Worm (Caenorhabditis elegans) whole organism, young adult: ENCODE measurements around the gene nlp-23.

ENCODE experiments used
- B0261.1 ChIP-seq: sonication (generic microtip); optimal IDR thresholded peaks from 2 replicates; lab custom pipeline; 2016; ENCODE audit warnings: mild to moderate bottlenecking, missing genetic modification characterization, moderate library complexity, missing compliant biosample characterization
- F10E7.11 ChIP-seq: sonication (generic microtip); optimal IDR thresholded peaks from 2 replicates; lab custom pipeline; 2017; ENCODE audit warnings: mild to moderate bottlenecking, missing genetic modification characterization, moderate library complexity, missing compliant biosample characterization
- F37B4.10 ChIP-seq: fragments of 200-800 bp; sonication (Bioruptor generic); IDR thresholded peaks from 2 replicates; pipeline ENCODE4 v1.3.6; 2022; ENCODE audit warnings: missing genetic modification characterization, missing compliant biosample characterization
- F52B5.7 ChIP-seq: sonication (generic microtip); optimal IDR thresholded peaks from 2 replicates; lab custom pipeline; 2016; ENCODE audit warnings: mild to moderate bottlenecking, missing genetic modification characterization, missing compliant biosample characterization
- K11D2.4 ChIP-seq: fragments of 200-800 bp; sonication (Bioruptor generic); IDR thresholded peaks from 2 replicates; pipeline ENCODE4 v1.3.6; 2022; ENCODE audit warnings: missing genetic modification reagents, missing genetic modification characterization, missing compliant biosample characterization
- Y53G8AR.9 ChIP-seq: fragments of 200-800 bp; sonication (Bioruptor generic); conservative IDR thresholded peaks from 2 replicates; pipeline ENCODE4 v1.3.6; 2022; ENCODE audit warnings: missing genetic modification reagents, missing genetic modification characterization, missing compliant biosample characterization
- Y67H2A.10 ChIP-seq: fragments of 200-800 bp; sonication (Bioruptor generic); conservative IDR thresholded peaks from 2 replicates; pipeline ENCODE4 v1.3.6; 2022; ENCODE audit warnings: missing genetic modification reagents, missing genetic modification characterization, missing compliant biosample characterization
- Y79H2A.3 ChIP-seq: fragments of 200-800 bp; sonication (Bioruptor generic); conservative IDR thresholded peaks from 2 replicates; pipeline ENCODE4 v1.3.6; 2022; ENCODE audit warnings: missing genetic modification reagents, missing genetic modification characterization, missing compliant biosample characterization
- Y95B8A.8 ChIP-seq: fragments of 200-800 bp; sonication (Bioruptor generic); IDR thresholded peaks from 2 replicates; pipeline ENCODE4 v1.3.6; 2022; ENCODE audit warnings: missing genetic modification reagents, missing genetic modification characterization, missing compliant biosample characterization
- ama-1 ChIP-seq, 3 experiments: fragments of 150-350 bp in 1 of 3; sonication (generic microtip) in 2 of 3; optimal IDR thresholded peaks; 2 replicates each; lab custom pipeline; 2014 to 2018; ENCODE audit warnings: missing biosample characterization in 2 of 3, missing genetic modification characterization in 2 of 3, missing genetic modification reagents in 2 of 3
- atf-7 ChIP-seq: sonication (generic microtip); optimal IDR thresholded peaks from 2 replicates; lab custom pipeline; 2017; ENCODE audit warnings: mild to moderate bottlenecking, missing genetic modification characterization, missing compliant biosample characterization
- attf-6 ChIP-seq: fragments of 200-800 bp; sonication (Bioruptor generic); IDR thresholded peaks from 2 replicates; pipeline ENCODE4 v1.3.6; 2022; ENCODE audit warnings: missing genetic modification reagents, missing genetic modification characterization, missing compliant biosample characterization
- bed-1 ChIP-seq: fragments of 200-800 bp; sonication (Bioruptor generic); IDR thresholded peaks from 2 replicates; pipeline ENCODE4 v1.3.6; 2022; ENCODE audit warnings: missing genetic modification reagents, missing genetic modification characterization, missing compliant biosample characterization
- ccch-3 ChIP-seq: fragments of 200-800 bp; sonication (Bioruptor generic); optimal IDR thresholded peaks from 2 replicates; lab custom pipeline; 2018; ENCODE audit warnings: mild to moderate bottlenecking, missing genetic modification characterization, missing compliant biosample characterization
- ceh-27 ChIP-seq: fragments of 200-800 bp; sonication (Bioruptor generic); optimal IDR thresholded peaks from 2 replicates; lab custom pipeline; 2018; ENCODE audit warnings: mild to moderate bottlenecking, missing genetic modification characterization, moderate library complexity, missing compliant biosample characterization
- ceh-91 ChIP-seq: fragments of 200-800 bp; sonication (Bioruptor generic); IDR thresholded peaks from 2 replicates; pipeline ENCODE4 v1.3.6; 2022; ENCODE audit warnings: missing genetic modification reagents, missing genetic modification characterization, missing compliant biosample characterization
- dox-1 ChIP-seq: fragments of 200-800 bp; sonication (Bioruptor generic); IDR thresholded peaks from 2 replicates; pipeline ENCODE4 v1.3.6; 2022; ENCODE audit warnings: missing genetic modification reagents, missing genetic modification characterization, missing compliant biosample characterization
- dpl-1 ChIP-seq: fragments of 150-350 bp; optimal IDR thresholded peaks from 2 replicates; lab custom pipeline; 2014; ENCODE audit warnings: missing biosample characterization, missing genetic modification reagents, missing genetic modification characterization
- efl-1 ChIP-seq: fragments of 150-350 bp; optimal IDR thresholded peaks from 2 replicates; lab custom pipeline; 2014; ENCODE audit warnings: missing biosample characterization, missing genetic modification reagents, missing genetic modification characterization
- egrh-3 ChIP-seq: fragments of 200-800 bp; sonication (Bioruptor generic); IDR thresholded peaks from 2 replicates; pipeline ENCODE4 v1.3.6; 2022; ENCODE audit warnings: missing genetic modification reagents, missing genetic modification characterization, missing compliant biosample characterization
- ekl-4 ChIP-seq: fragments of 200-800 bp; sonication (Bioruptor generic); IDR thresholded peaks from 2 replicates; pipeline ENCODE4 v1.3.6; 2022; ENCODE audit warnings: missing genetic modification reagents, missing genetic modification characterization, missing compliant biosample characterization
- fkh-3 ChIP-seq: sonication (generic microtip); optimal IDR thresholded peaks from 2 replicates; lab custom pipeline; 2016; ENCODE audit warnings: mild to moderate bottlenecking, missing genetic modification characterization, missing compliant biosample characterization
- him-1 ChIP-seq: sonication (generic microtip); optimal IDR thresholded peaks from 2 replicates; lab custom pipeline; 2016; ENCODE audit warnings: missing genotype, missing genetic modification reagents, missing genetic modification characterization, missing compliant biosample characterization
- hmg-1.2 ChIP-seq: fragments of 200-800 bp; sonication (Bioruptor generic); IDR thresholded peaks from 2 replicates; pipeline ENCODE4 v1.3.6; 2022; ENCODE audit warnings: missing genetic modification reagents, missing genetic modification characterization, missing compliant biosample characterization
- hrde-1 ChIP-seq: sonication (generic microtip); optimal IDR thresholded peaks from 2 replicates; lab custom pipeline; 2016; ENCODE audit warnings: missing genetic modification characterization, mild to moderate bottlenecking, missing compliant biosample characterization, moderate library complexity, missing genotype, missing genetic modification reagents, borderline replicate concordance
- hsf-1 ChIP-seq: fragments of 200-800 bp; sonication (Bioruptor generic); IDR thresholded peaks from 2 replicates; pipeline ENCODE4 v1.3.6; 2022; ENCODE audit warnings: missing genetic modification reagents, missing genetic modification characterization, missing compliant biosample characterization
- lag-1 ChIP-seq: fragments of 200-800 bp; sonication (Bioruptor generic); IDR thresholded peaks from 2 replicates; pipeline ENCODE4 v1.3.6; 2022; ENCODE audit warnings: missing genetic modification reagents, missing genetic modification characterization, missing compliant biosample characterization
- lin-40 ChIP-seq: sonication (generic microtip); optimal IDR thresholded peaks from 2 replicates; lab custom pipeline; 2016; ENCODE audit warnings: missing genetic modification characterization, mild to moderate bottlenecking, missing compliant biosample characterization, missing genotype, missing genetic modification reagents
- lin-54 ChIP-seq: fragments of 200-800 bp; sonication (Bioruptor generic); optimal IDR thresholded peaks from 2 replicates; lab custom pipeline; 2018; ENCODE audit warnings: mild to moderate bottlenecking, missing genetic modification characterization, missing compliant biosample characterization
- madf-10 ChIP-seq: sonication (generic microtip); optimal IDR thresholded peaks from 2 replicates; lab custom pipeline; 2016; ENCODE audit warnings: mild to moderate bottlenecking, missing genetic modification characterization, missing compliant biosample characterization
- madf-6 ChIP-seq: fragments of 200-800 bp; sonication (Bioruptor generic); IDR thresholded peaks from 2 replicates; pipeline ENCODE4 v1.3.6; 2022; ENCODE audit warnings: missing genetic modification reagents, missing genetic modification characterization, missing compliant biosample characterization
- madf-8 ChIP-seq: fragments of 200-800 bp; sonication (Bioruptor generic); conservative IDR thresholded peaks from 2 replicates; pipeline ENCODE4 v1.3.6; 2022; ENCODE audit warnings: missing genetic modification reagents, missing genetic modification characterization, missing compliant biosample characterization
- mxl-1 ChIP-seq: sonication (generic microtip); optimal IDR thresholded peaks from 2 replicates; lab custom pipeline; 2016; ENCODE audit warnings: missing genetic modification characterization, missing compliant biosample characterization
- nfya-1 ChIP-seq: sonication (generic microtip); optimal IDR thresholded peaks from 2 replicates; lab custom pipeline; 2017; ENCODE audit warnings: antibody characterized with exemption, missing compliant biosample characterization, missing genetic modification characterization, borderline replicate concordance; ENCODE audit not compliant: insufficient read depth
- nfyb-1 ChIP-seq: fragments of 200-800 bp; sonication (Bioruptor generic); IDR thresholded peaks from 2 replicates; pipeline ENCODE4 v1.3.6; 2022; ENCODE audit warnings: missing genetic modification reagents, missing genetic modification characterization, missing compliant biosample characterization
- nhr-120 ChIP-seq: fragments of 200-800 bp; sonication (Bioruptor generic); IDR thresholded peaks from 2 replicates; pipeline ENCODE4 v1.3.6; 2022; ENCODE audit warnings: missing genetic modification characterization, missing compliant biosample characterization
- nhr-179 ChIP-seq: sonication (generic microtip); optimal IDR thresholded peaks from 2 replicates; lab custom pipeline; 2016; ENCODE audit warnings: mild to moderate bottlenecking, missing genetic modification characterization, missing compliant biosample characterization
- pha-4 ChIP-seq: fragments of 150-350 bp; sonication (generic microtip); optimal IDR thresholded peaks from 2 replicates; lab custom pipeline; 2014; ENCODE audit warnings: missing biosample characterization, missing genetic modification reagents, missing genetic modification characterization
- rpc-1 ChIP-seq, 2 experiments: fragments of 150-350 bp in 1 of 2; sonication (generic microtip) in 1 of 2; optimal IDR thresholded peaks; 2 replicates each; lab custom pipeline; 2014 to 2018; ENCODE audit warnings: missing biosample characterization in 1 of 2, missing genetic modification characterization in 1 of 2, missing genetic modification reagents in 1 of 2, missing genotype in 1 of 2
- snpc-4 ChIP-seq, 5 experiments: fragments of 150-350 bp in 1 of 5; sonication (generic microtip) in 4 of 5; optimal IDR thresholded peaks; 2 replicates each; lab custom pipeline; 2014 to 2018; ENCODE audit warnings: missing genetic modification characterization in 5 of 5, missing biosample characterization in 3 of 5, antibody characterized with exemption in 2 of 5, mild to moderate bottlenecking in 2 of 5, missing compliant biosample characterization in 2 of 5, missing genotype in 2 of 5, moderate library complexity in 2 of 5, missing genetic modification reagents in 1 of 5
- sptf-2 ChIP-seq: fragments of 200-800 bp; sonication (Bioruptor generic); optimal IDR thresholded peaks from 2 replicates; lab custom pipeline; 2018; ENCODE audit warnings: mild to moderate bottlenecking, missing genetic modification characterization, missing compliant biosample characterization
- tbp1 ChIP-seq: fragments of 200-800 bp; sonication (Bioruptor generic); optimal IDR thresholded peaks from 2 replicates; lab custom pipeline; 2018; ENCODE audit warnings: mild to moderate bottlenecking, missing genetic modification characterization, missing compliant biosample characterization
- tlf-1 ChIP-seq: fragments of 200-800 bp; sonication (Bioruptor generic); optimal IDR thresholded peaks from 2 replicates; lab custom pipeline; 2018; ENCODE audit warnings: mild to moderate bottlenecking, missing genetic modification characterization, missing compliant biosample characterization
- unc-130 ChIP-seq: sonication (generic microtip); optimal IDR thresholded peaks from 2 replicates; lab custom pipeline; 2016; ENCODE audit warnings: missing genetic modification reagents, missing genetic modification characterization, missing compliant biosample characterization
- unc-62 ChIP-seq: fragments of 150-350 bp; optimal IDR thresholded peaks from 2 replicates; lab custom pipeline; 2014; ENCODE audit warnings: missing biosample characterization, missing genetic modification reagents, missing genetic modification characterization
- ztf-22 ChIP-seq: fragments of 200-800 bp; sonication (Bioruptor generic); optimal IDR thresholded peaks from 2 replicates; lab custom pipeline; 2018; ENCODE audit warnings: mild to moderate bottlenecking, missing genetic modification characterization, moderate library complexity, missing compliant biosample characterization
- ztf-3 ChIP-seq: fragments of 200-800 bp; sonication (Bioruptor generic); optimal IDR thresholded peaks from 2 replicates; lab custom pipeline; 2018; ENCODE audit warnings: mild to moderate bottlenecking, missing genetic modification characterization, missing compliant biosample characterization
- ztf-6 ChIP-seq: fragments of 200-800 bp; sonication (Bioruptor generic); IDR thresholded peaks from 2 replicates; pipeline ENCODE4 v1.3.6; 2022; ENCODE audit warnings: missing genetic modification reagents, missing genetic modification characterization, missing compliant biosample characterization

Gene nlp-23

ce11 chrX:2362872-2363271, 20.1 kb upstream of the nlp-23 start (continued):
- no peak for TF ChIP-seq nhr-120
- no peak for TF ChIP-seq rpc-1 (optimal IDR thresholded peaks at IDR 0.05; lab: Kevin White, UChicago)
- no peak for TF ChIP-seq rpc-1 (tag; optimal IDR thresholded peaks at IDR 0.05; lab: Kevin White, UChicago)
- TF ChIP-seq snpc-4 (GFP tag; optimal IDR thresholded peaks at IDR 0.05; lab: Kevin White, UChicago) = peak; percentile 68
- TF ChIP-seq snpc-4 (tag; optimal IDR thresholded peaks at IDR 0.05; lab: Kevin White, UChicago) = peak; percentile 28 to 93 (median 90)
- no peak for TF ChIP-seq ekl-4 (GFP tag; lab: Robert Waterston, UW)
- no peak for TF ChIP-seq nfya-1 (tag; lab: Kevin White, UChicago)
- no peak for TF ChIP-seq tlf-1 (GFP tag; lab: Kevin White, UChicago)
- TF ChIP-seq madf-6 (GFP tag; lab: Robert Waterston, UW) = peak; percentile 72
- TF ChIP-seq him-1 (tag; lab: Kevin White, UChicago) = peak; percentile 62
- no peak for TF ChIP-seq K11D2.4
- TF ChIP-seq nfyb-1 = no peak
- TF ChIP-seq ztf-22 (GFP tag; lab: Kevin White, UChicago) = no peak
- no peak for TF ChIP-seq lin-40
- no peak for TF ChIP-seq pha-4 (tag; lab: Kevin White, UChicago)
- TF ChIP-seq hmg-1.2 = peak; percentile 65
- TF ChIP-seq ama-1 (optimal IDR thresholded peaks at IDR 0.05; lab: Kevin White, UChicago) = no peak
- TF ChIP-seq ama-1 (GFP tag; optimal IDR thresholded peaks at IDR 0.05; lab: Kevin White, UChicago) = no peak
- no peak for TF ChIP-seq fkh-3 (tag; lab: Kevin White, UChicago)
- TF ChIP-seq dox-1 = 0 out of 2 replicates have a peak, but pooled peaks have one; percentile 16
- peak; percentile 29; the same call in 1 of the 2 replicates for TF ChIP-seq madf-8
- TF ChIP-seq hrde-1 (tag; lab: Kevin White, UChicago) = no peak
- no peak for TF ChIP-seq lin-54 (GFP tag; lab: Kevin White, UChicago)
- TF ChIP-seq ccch-3 = no peak
- TF ChIP-seq unc-130 (GFP tag; lab: Kevin White, UChicago) = no peak
- TF ChIP-seq nhr-179 (tag; lab: Kevin White, UChicago) = no peak
- no peak for TF ChIP-seq tbp1 (GFP tag; lab: Kevin White, UChicago)
- TF ChIP-seq attf-6 (GFP tag; lab: Robert Waterston, UW) = no peak
- 0 out of 2 replicates have a peak, but pooled peaks have one; percentile 29 for TF ChIP-seq hsf-1 (GFP tag; lab: Robert Waterston, UW)
- no peak for TF ChIP-seq Y95B8A.8 (GFP tag; lab: Robert Waterston, UW)
- no peak for TF ChIP-seq mxl-1
- TF ChIP-seq egrh-3 (GFP tag; lab: Robert Waterston, UW) = no peak
- TF ChIP-seq F37B4.10 = no peak
- TF ChIP-seq dpl-1 (GFP tag; lab: Kevin White, UChicago) = no peak
- no peak for TF ChIP-seq B0261.1 (tag; lab: Kevin White, UChicago)
- no peak for TF ChIP-seq madf-10 (tag; lab: Kevin White, UChicago)
- TF ChIP-seq bed-1 (GFP tag; lab: Robert Waterston, UW) = no peak
- TF ChIP-seq ztf-3 (GFP tag; lab: Kevin White, UChicago) = no peak
- peak; percentile 40 for TF ChIP-seq efl-1 (GFP tag; lab: Kevin White, UChicago)
- TF ChIP-seq F52B5.7 (tag; lab: Kevin White, UChicago) = no peak
- no peak for TF ChIP-seq ceh-91
- peak; percentile 19 for TF ChIP-seq sptf-2 (GFP tag; lab: Kevin White, UChicago)
- TF ChIP-seq Y79H2A.3 (GFP tag; lab: Robert Waterston, UW) = no peak
- no peak for TF ChIP-seq ceh-27 (GFP tag; lab: Kevin White, UChicago)
- TF ChIP-seq F10E7.11 = no peak
- TF ChIP-seq Y53G8AR.9 = no peak
- TF ChIP-seq atf-7 (tag; lab: Kevin White, UChicago) = no peak
- no peak for TF ChIP-seq ztf-6 (GFP tag; lab: Robert Waterston, UW)
- no peak for TF ChIP-seq unc-62 (GFP tag; lab: Kevin White, UChicago)
- TF ChIP-seq Y67H2A.10 (GFP tag; lab: Robert Waterston, UW) = no peak
- TF ChIP-seq lag-1 (GFP tag; lab: Robert Waterston, UW) = no peak
